Fruit fly (Drosophila melanogaster): ENCODE results near the gene Nelf-A.

Gene Nelf-A

DNA sequence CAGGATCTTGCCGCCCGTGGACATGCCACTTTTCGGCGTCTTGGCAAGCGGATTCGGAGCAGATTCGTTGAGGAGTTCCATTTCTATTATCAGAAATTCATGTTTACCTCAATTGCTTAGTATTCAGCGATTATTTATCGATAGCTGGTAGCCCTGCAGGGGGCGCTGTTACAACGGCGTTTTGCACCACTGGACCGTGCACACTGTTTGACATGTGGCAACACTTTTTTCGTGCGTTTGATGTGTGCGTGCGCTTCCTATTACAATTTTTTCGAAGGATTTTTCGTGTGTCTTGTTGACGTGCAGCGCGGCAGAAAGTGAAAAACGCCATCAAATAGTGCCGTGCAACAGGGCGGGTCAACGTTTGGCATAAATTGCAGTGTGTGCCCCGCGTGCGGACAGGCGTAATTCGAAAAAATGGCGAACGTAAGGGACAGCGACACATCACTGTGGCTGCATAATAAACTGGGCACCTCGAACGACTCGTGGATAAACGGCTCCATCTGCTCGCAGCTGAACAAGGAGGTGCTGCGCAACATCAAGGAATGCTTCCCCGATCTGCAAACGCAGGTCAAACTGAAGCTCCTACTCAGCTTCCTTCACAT lies at the start of gene Nelf-A, which contains the start of gene CG3337 (continued):
- TF ChIP-seq BtbVII (GFP tag; optimal IDR thresholded peaks at IDR 0.05) (peak; percentile 47), CG17328 (GFP tag; IDR thresholded peaks at IDR 0.05) (no peak), Dip2 (GFP tag; IDR thresholded peaks at IDR 0.05) (no peak), sob (GFP tag; IDR thresholded peaks at IDR 0.05) (peak; percentile 88), CG32532 (GFP tag; IDR thresholded peaks at IDR 0.05) (peak; percentile 79), CG1832 (GFP tag; optimal IDR thresholded peaks at IDR 0.05) (no peak), insv (GFP tag; optimal IDR thresholded peaks at IDR 0.05) (peak in 1 of 2 experiments; percentile 58), CG8281 (tag; optimal IDR thresholded peaks at IDR 0.05) (no peak), Atf-2 (GFP tag; optimal IDR thresholded peaks at IDR 0.05) (peak; percentile 45), CG7372 (GFP tag; IDR thresholded peaks at IDR 0.05) (0 out of 2 replicates have a peak, but pooled peaks have one; percentile 48), CG18476 (GFP tag; optimal IDR thresholded peaks at IDR 0.05) (peak; percentile 29), ab (GFP tag; optimal IDR thresholded peaks at IDR 0.05) (peak; percentile 40), Gsc (GFP tag; IDR thresholded peaks at IDR 0.05) (no peak), CG8924 (tag; optimal IDR thresholded peaks at IDR 0.05) (no peak), H15 (GFP tag; IDR thresholded peaks at IDR 0.05) (peak; percentile 46; the same call in 1 of the 3 replicates), CG11398 (GFP tag; optimal IDR thresholded peaks at IDR 0.05) (peak; percentile 57), CG1529 (GFP tag; optimal IDR thresholded peaks at IDR 0.05) (no peak), HLH54F (GFP tag; optimal IDR thresholded peaks at IDR 0.05) (peak; percentile 90), Atf6 (GFP tag; IDR thresholded peaks at IDR 0.05) (0 out of 2 replicates have a peak, but pooled peaks have one; percentile 26), CG33213 (GFP tag; optimal IDR thresholded peaks at IDR 0.05) (peak; percentile 85), Xrp1 (GFP tag; IDR thresholded peaks at IDR 0.05) (peak; percentile 67), scrt (GFP tag; optimal IDR thresholded peaks at IDR 0.05) (no peak), chinmo (GFP tag; IDR thresholded peaks at IDR 0.05; ENCODE audit: partially characterized antibody) (peak; percentile 91; the same call in 3 of the 4 replicates), trh (GFP tag; optimal IDR thresholded peaks at IDR 0.05) (no peak), gt (GFP tag; IDR thresholded peaks at IDR 0.05) (no peak), hkb (optimal IDR thresholded peaks at IDR 0.05) (no peak), hkb (GFP tag; IDR thresholded peaks at IDR 0.05) (peak; percentile 42), dimm (GFP tag; IDR thresholded peaks at IDR 0.05) (no peak), tgo (GFP tag; IDR thresholded peaks at IDR 0.05) (peak; percentile 63), Doc2 (GFP tag; IDR thresholded peaks at IDR 0.05) (no peak), CG43689 (GFP tag; IDR thresholded peaks at IDR 0.05) (no peak), jumu (GFP tag; optimal IDR thresholded peaks at IDR 0.05) (peak; percentile 85), luna (GFP tag; optimal IDR thresholded peaks at IDR 0.05) (peak; percentile 63), hbn (GFP tag; IDR thresholded peaks at IDR 0.05; ENCODE audit: partially characterized antibody) (peak; percentile 73), gro (GFP tag; optimal IDR thresholded peaks at IDR 0.05) (peak; percentile 89), wek (GFP tag; optimal IDR thresholded peaks at IDR 0.05) (no peak), Elba2 (GFP tag; optimal IDR thresholded peaks at IDR 0.05) (peak; percentile 78), ems (GFP tag; optimal IDR thresholded peaks at IDR 0.05) (peak; percentile 64), exex (tag; optimal IDR thresholded peaks at IDR 0.05) (no peak), ssp (GFP tag; IDR thresholded peaks at IDR 0.05) (peak; percentile 56), CG14710 (tag; optimal IDR thresholded peaks at IDR 0.05) (peak; percentile 100), pho (GFP tag; optimal IDR thresholded peaks at IDR 0.05) (peak; percentile 84), CG8290 (GFP tag; optimal IDR thresholded peaks at IDR 0.05) (peak; percentile 67), CG8290 (tag; optimal IDR thresholded peaks at IDR 0.05) (peak; percentile 4 to 92), Dbx (GFP tag; IDR thresholded peaks at IDR 0.05) (peak; percentile 86), rib (GFP tag; IDR thresholded peaks at IDR 0.05) (peak; percentile 82), B-H1 (GFP tag; IDR thresholded peaks at IDR 0.05) (peak; percentile 42; the same call in 1 of the 3 replicates), ash1 (GFP tag; optimal IDR thresholded peaks at IDR 0.05) (peak; percentile 60), CG2678 (tag; optimal IDR thresholded peaks at IDR 0.05) (no peak), Fer2 (tag; optimal IDR thresholded peaks at IDR 0.05) (no peak), CG2875 (GFP tag; optimal IDR thresholded peaks at IDR 0.05) (no peak), stwl (tag; optimal IDR thresholded peaks at IDR 0.05) (peak; percentile 87)
